Worm (Caenorhabditis elegans) whole organism, early embryonic: ENCODE data around the gene lgc-42.

ENCODE experiments used
- B0310.2 ChIP-seq: sonication (generic microtip); optimal IDR thresholded peaks from 2 replicates; lab custom pipeline; 2016; ENCODE audit warnings: mild to moderate bottlenecking, missing genetic modification characterization, missing compliant biosample characterization
- F13C5.2 ChIP-seq: sonication (generic microtip); optimal IDR thresholded peaks from 2 replicates; lab custom pipeline; 2017; ENCODE audit warnings: mild to moderate bottlenecking, missing genetic modification characterization, inconsistent platforms, missing compliant biosample characterization
- aly-1 ChIP-seq: sonication (generic microtip); optimal IDR thresholded peaks from 2 replicates; lab custom pipeline; 2016; ENCODE audit warnings: missing genetic modification characterization, missing compliant biosample characterization
- ama-1 ChIP-seq: fragments of 150-350 bp; optimal IDR thresholded peaks from 2 replicates; lab custom pipeline; 2014
- ceh-13 ChIP-seq: fragments of 200-800 bp; sonication (Bioruptor generic); optimal IDR thresholded peaks from 2 replicates; lab custom pipeline; 2018; ENCODE audit warnings: mild to moderate bottlenecking, missing genetic modification characterization, missing compliant biosample characterization
- ceh-36 ChIP-seq: sonication (generic microtip); optimal IDR thresholded peaks from 2 replicates; lab custom pipeline; 2016; ENCODE audit warnings: missing genetic modification characterization, inconsistent platforms, missing compliant biosample characterization
- ets-7 ChIP-seq: sonication (generic microtip); optimal IDR thresholded peaks from 2 replicates; lab custom pipeline; 2016; ENCODE audit warnings: missing genotype, missing genetic modification characterization, missing compliant biosample characterization
- flt-1 ChIP-seq: fragments of 200-800 bp; sonication (Bioruptor generic); IDR thresholded peaks from 2 replicates; pipeline ENCODE4 v1.3.6; 2022; ENCODE audit warnings: missing genetic modification characterization, missing compliant biosample characterization
- hmbx-1 ChIP-seq: sonication (generic microtip); optimal IDR thresholded peaks from 2 replicates; lab custom pipeline; 2016; ENCODE audit warnings: mild to moderate bottlenecking, missing genetic modification characterization, missing compliant biosample characterization
- hmg-4 ChIP-seq: fragments of 200-800 bp; sonication (Bioruptor generic); optimal IDR thresholded peaks from 2 replicates; lab custom pipeline; 2018; ENCODE audit warnings: mild to moderate bottlenecking, missing genetic modification characterization, missing compliant biosample characterization
- hnd-1 ChIP-seq: sonication (generic microtip); optimal IDR thresholded peaks from 2 replicates; lab custom pipeline; 2016; ENCODE audit warnings: missing genetic modification characterization, missing compliant biosample characterization
- pes-1 ChIP-seq: fragments of 200-800 bp; sonication (Bioruptor generic); IDR thresholded peaks from 2 replicates; pipeline ENCODE4 v1.3.6; 2022; ENCODE audit warnings: missing genetic modification reagents, missing genetic modification characterization, missing compliant biosample characterization
- scrt-1 ChIP-seq: fragments of 200-800 bp; sonication (Bioruptor generic); IDR thresholded peaks from 2 replicates; pipeline ENCODE4 v1.3.6; 2022; ENCODE audit warnings: missing genetic modification characterization, missing compliant biosample characterization
- sea-1 ChIP-seq: fragments of 200-800 bp; sonication (Bioruptor generic); conservative IDR thresholded peaks from 2 replicates; pipeline ENCODE4 v1.3.6; 2022; ENCODE audit warnings: missing genetic modification characterization, missing compliant biosample characterization
- tbx-11 ChIP-seq: fragments of 200-800 bp; sonication (Bioruptor generic); IDR thresholded peaks from 2 replicates; pipeline ENCODE4 v1.3.6; 2022; ENCODE audit warnings: missing genetic modification characterization, missing compliant biosample characterization
- tbx-37 ChIP-seq: fragments of 200-800 bp; sonication (Bioruptor generic); conservative IDR thresholded peaks from 2 replicates; pipeline ENCODE4 v1.3.6; 2022; ENCODE audit warnings: missing genetic modification reagents, missing genetic modification characterization, missing compliant biosample characterization
- tra-4 ChIP-seq: sonication (generic microtip); optimal IDR thresholded peaks from 2 replicates; lab custom pipeline; 2017; ENCODE audit warnings: missing genetic modification characterization, missing compliant biosample characterization

lgc-42 gene

ce11 chrIII:2013156-2013854 lies 15.6 kb downstream of the lgc-42 start:
- TF ChIP-seq ceh-36 (tag; lab: Kevin White, UChicago), result no peak
- TF ChIP-seq tbx-11 (GFP tag; lab: Robert Waterston, UW), result no peak

- TF ChIP-seq tra-4 (tag; lab: Kevin White, UChicago) (no peak), tbx-11 (GFP tag; lab: Robert Waterston, UW) (no peak), sea-1 (no peak), ceh-13 (no peak)
Observed at ce11 chrIII:2015494-2015893, 17.8 kb downstream of the lgc-42 start.

- no peak for TF ChIP-seq scrt-1 (GFP tag; lab: Robert Waterston, UW)
Observed at ce11 chrIII:2021495-2021894, 23.8 kb downstream of the lgc-42 start, which contains the start of gene ckr-2. Gene ckr-2 (minus strand): TSS chrIII:2021595.

- peak; percentile 56 for TF ChIP-seq ceh-36 (tag; lab: Kevin White, UChicago)
Observed at ce11 chrIII:2023435-2023834, 25.8 kb downstream of the lgc-42 start.

ce11 chrIII:2027517-2027916 lies 29.8 kb downstream of the lgc-42 start:
- TF ChIP-seq hmbx-1 (tag; lab: Kevin White, UChicago), result no peak
- no peak for TF ChIP-seq sea-1
- no peak for TF ChIP-seq aly-1 (tag; lab: Kevin White, UChicago)
- TF ChIP-seq ets-7 (tag; lab: Kevin White, UChicago), result no peak
- no peak for TF ChIP-seq ceh-36 (tag; lab: Kevin White, UChicago)
- TF ChIP-seq hmg-4 (GFP tag; lab: Kevin White, UChicago), result no peak
- no peak for TF ChIP-seq B0310.2 (tag; lab: Kevin White, UChicago)
- TF ChIP-seq F13C5.2 (tag; lab: Kevin White, UChicago), result no peak
- no peak for TF ChIP-seq tra-4 (tag; lab: Kevin White, UChicago)

ce11 chrIII:2030776-2031565 lies 33.3 kb downstream of the lgc-42 start:
- TF ChIP-seq tbx-37 (GFP tag; lab: Robert Waterston, UW) (peak; percentile 25; the same call in 1 of the 2 replicates), pes-1 (peak; percentile 51; the same call in 1 of the 2 replicates), ets-7 (tag; lab: Kevin White, UChicago) (no peak), hnd-1 (tag; lab: Kevin White, UChicago) (no peak), F13C5.2 (tag; lab: Kevin White, UChicago) (no peak), hmbx-1 (tag; lab: Kevin White, UChicago) (no peak), ceh-13 (no peak), sea-1 (no peak), flt-1 (no peak), tbx-11 (GFP tag; lab: Robert Waterston, UW) (no peak), B0310.2 (tag; lab: Kevin White, UChicago) (no peak), scrt-1 (GFP tag; lab: Robert Waterston, UW) (0 out of 2 replicates have a peak, but pooled peaks have one; percentile 28), ama-1 (lab: Kevin White, UChicago) (no peak), ceh-36 (tag; lab: Kevin White, UChicago) (no peak), hmg-4 (GFP tag; lab: Kevin White, UChicago) (no peak), aly-1 (tag; lab: Kevin White, UChicago) (no peak), tra-4 (tag; lab: Kevin White, UChicago) (no peak)

- TF ChIP-seq ets-7 (tag; lab: Kevin White, UChicago) (no peak), ceh-36 (tag; lab: Kevin White, UChicago) (no peak), ceh-13 (no peak), flt-1 (no peak), scrt-1 (GFP tag; lab: Robert Waterston, UW) (no peak), tbx-37 (GFP tag; lab: Robert Waterston, UW) (no peak), hmg-4 (GFP tag; lab: Kevin White, UChicago) (no peak), tra-4 (tag; lab: Kevin White, UChicago) (no peak), tbx-11 (GFP tag; lab: Robert Waterston, UW) (no peak), hnd-1 (tag; lab: Kevin White, UChicago) (no peak), aly-1 (tag; lab: Kevin White, UChicago) (no peak), pes-1 (no peak), hmbx-1 (tag; lab: Kevin White, UChicago) (no peak), sea-1 (no peak), B0310.2 (tag; lab: Kevin White, UChicago) (no peak), ama-1 (lab: Kevin White, UChicago) (no peak), F13C5.2 (tag; lab: Kevin White, UChicago) (no peak)
Observed at ce11 chrIII:2031746-2032145, 34.1 kb downstream of the lgc-42 start.
